Fruit fly (Drosophila melanogaster) whole organism, embryonic: Measurements from ENCODE around the gene CG10140.

Source experiments
- Atf3 ChIP-seq: fragments of 200-800 bp; sonication (Bioruptor generic); optimal IDR thresholded peaks from 3 replicates; lab custom pipeline; 2016; ENCODE audit warnings: missing biosample characterization, missing genetic modification characterization
- B-H2 ChIP-seq: fragments of 200-800 bp; sonication (Bioruptor generic); optimal IDR thresholded peaks from 2 replicates; lab custom pipeline; 2018; ENCODE audit warnings: missing biosample characterization, mild to moderate bottlenecking, missing genetic modification characterization
- Blimp-1 ChIP-seq: fragments of 200-800 bp; sonication (Bioruptor generic); optimal IDR thresholded peaks from 3 replicates; lab custom pipeline; 2018; ENCODE audit warnings: missing biosample characterization, missing genetic modification characterization, mild to moderate bottlenecking, moderate library complexity, missing genetic modification reagents
- Bteb2 ChIP-seq: fragments of 200-800 bp; sonication (Bioruptor generic); optimal IDR thresholded peaks from 2 replicates; lab custom pipeline; 2016; ENCODE audit warnings: missing biosample characterization, missing genetic modification characterization
- CG10267 ChIP-seq: fragments of 200-800 bp; sonication (Bioruptor generic); optimal IDR thresholded peaks from 2 replicates; lab custom pipeline; 2018; ENCODE audit warnings: missing biosample characterization, mild to moderate bottlenecking, missing genetic modification characterization, moderate library complexity
- CG11085 ChIP-seq: fragments of 200-800 bp; sonication (Bioruptor generic); IDR thresholded peaks from 2 replicates; pipeline ENCODE4 v1.3.6; 2022; ENCODE audit warnings: missing biosample characterization, missing genetic modification characterization
- CG11560 ChIP-seq: fragments of 200-800 bp; sonication (Bioruptor generic); IDR thresholded peaks from 3 replicates; pipeline ENCODE4 v1.3.6; 2022; ENCODE audit warnings: missing biosample characterization, missing genetic modification characterization
- CG12659 ChIP-seq: fragments of 200-800 bp; sonication (Bioruptor generic); optimal IDR thresholded peaks from 3 replicates; lab custom pipeline; 2017; ENCODE audit warnings: mild to moderate bottlenecking, missing biosample characterization, missing genetic modification reagents, missing genetic modification characterization
- CG13296 ChIP-seq: fragments of 200-800 bp; sonication (Bioruptor generic); optimal IDR thresholded peaks from 3 replicates; lab custom pipeline; 2018; ENCODE audit warnings: missing biosample characterization, mild to moderate bottlenecking, missing genetic modification characterization
- CG13894 ChIP-seq: fragments of 200-800 bp; sonication (Bioruptor generic); optimal IDR thresholded peaks from 3 replicates; lab custom pipeline; 2018; ENCODE audit warnings: missing biosample characterization, mild to moderate bottlenecking, missing genetic modification characterization, moderate library complexity
- CG14965 ChIP-seq: fragments of 200-800 bp; sonication (Bioruptor generic); optimal IDR thresholded peaks from 2 replicates; lab custom pipeline; 2016; ENCODE audit warnings: missing biosample characterization, missing genetic modification characterization, borderline replicate concordance
- CG16815 ChIP-seq: fragments of 200-800 bp; sonication (Bioruptor generic); optimal IDR thresholded peaks from 3 replicates; lab custom pipeline; 2017; ENCODE audit warnings: missing biosample characterization, mild to moderate bottlenecking, missing genetic modification characterization
- CG1792 ChIP-seq: fragments of 200-800 bp; sonication (Bioruptor generic); optimal IDR thresholded peaks from 2 replicates; lab custom pipeline; 2016; ENCODE audit warnings: missing biosample characterization, missing genetic modification characterization
- CG2678 ChIP-seq: fragments of 200-800 bp; sonication (Bioruptor generic); optimal IDR thresholded peaks from 3 replicates; lab custom pipeline; 2019; ENCODE audit warnings: missing biosample characterization, mild to moderate bottlenecking, missing genetic modification characterization, moderate library complexity
- CG2889 ChIP-seq: fragments of 200-800 bp; sonication (Bioruptor generic); IDR thresholded peaks from 3 replicates; pipeline ENCODE4 v1.3.6; 2022; ENCODE audit warnings: missing biosample characterization, missing genetic modification characterization
- CG30431 ChIP-seq: fragments of 200-800 bp; sonication (Bioruptor generic); optimal IDR thresholded peaks from 2 replicates; lab custom pipeline; 2017; ENCODE audit warnings: missing biosample characterization, missing genetic modification characterization
- CG31224 ChIP-seq: fragments of 200-800 bp; sonication (Bioruptor generic); IDR thresholded peaks from 2 replicates; pipeline ENCODE4 v1.3.6; 2022; ENCODE audit warnings: missing biosample characterization, missing genetic modification characterization
- CG31388 ChIP-seq: fragments of 200-800 bp; sonication (Bioruptor generic); optimal IDR thresholded peaks from 2 replicates; lab custom pipeline; 2016; ENCODE audit warnings: missing biosample characterization, missing genetic modification characterization
- CG3407 ChIP-seq: fragments of 200-800 bp; sonication (Bioruptor generic); optimal IDR thresholded peaks from 2 replicates; lab custom pipeline; 2018; ENCODE audit warnings: missing biosample characterization, mild to moderate bottlenecking, missing genetic modification characterization
- CG34376 ChIP-seq: fragments of 200-800 bp; sonication (Bioruptor generic); optimal IDR thresholded peaks from 2 replicates; lab custom pipeline; 2018; ENCODE audit warnings: missing biosample characterization, mild to moderate bottlenecking, missing genetic modification characterization
- CG3847 ChIP-seq: fragments of 200-800 bp; sonication (Bioruptor generic); IDR thresholded peaks from 2 replicates; pipeline ENCODE4 v1.3.6; 2022; ENCODE audit warnings: missing biosample characterization, missing genetic modification characterization
- CG4328 ChIP-seq: fragments of 200-800 bp; sonication (Bioruptor generic); optimal IDR thresholded peaks from 3 replicates; lab custom pipeline; 2017; ENCODE audit warnings: missing biosample characterization, missing genetic modification reagents, missing genetic modification characterization
- CG4707 ChIP-seq: fragments of 200-800 bp; sonication (Bioruptor generic); optimal IDR thresholded peaks from 2 replicates; lab custom pipeline; 2018; ENCODE audit warnings: missing biosample characterization, mild to moderate bottlenecking, missing genetic modification characterization, moderate library complexity
- CG4730 ChIP-seq: fragments of 200-800 bp; sonication (Bioruptor generic); IDR thresholded peaks from 2 replicates; pipeline ENCODE4 v1.3.6; 2022; ENCODE audit warnings: missing biosample characterization, missing genetic modification characterization
- CG6272 ChIP-seq: fragments of 200-800 bp; sonication (Bioruptor generic); IDR thresholded peaks from 2 replicates; pipeline ENCODE4 v1.3.6; 2022; ENCODE audit warnings: missing biosample characterization, missing genetic modification characterization
- CG6791 ChIP-seq: fragments of 200-800 bp; sonication (Bioruptor generic); IDR thresholded peaks from 3 replicates; pipeline ENCODE4 v1.3.6; 2022; ENCODE audit warnings: missing biosample characterization, missing genetic modification characterization; ENCODE audit not compliant: partially characterized antibody
- CG7786 ChIP-seq: fragments of 200-800 bp; sonication (Bioruptor generic); optimal IDR thresholded peaks from 2 replicates; lab custom pipeline; 2016; ENCODE audit warnings: missing biosample characterization, missing genetic modification characterization
- CG7928 ChIP-seq: fragments of 200-800 bp; sonication (Bioruptor generic); optimal IDR thresholded peaks from 2 replicates; lab custom pipeline; 2017; ENCODE audit warnings: missing biosample characterization, mild to moderate bottlenecking, missing genetic modification characterization
- CG8281 ChIP-seq: fragments of 200-800 bp; sonication (Bioruptor generic); optimal IDR thresholded peaks from 2 replicates; lab custom pipeline; 2018; ENCODE audit warnings: missing biosample characterization, mild to moderate bottlenecking, missing genetic modification characterization, moderate library complexity
- CG9817 ChIP-seq: fragments of 200-800 bp; sonication (Bioruptor generic); optimal IDR thresholded peaks from 2 replicates; lab custom pipeline; 2018; ENCODE audit warnings: missing biosample characterization, mild to moderate bottlenecking, missing genetic modification characterization, moderate library complexity
- Dad ChIP-seq: fragments of 200-800 bp; sonication (Bioruptor generic); optimal IDR thresholded peaks from 3 replicates; lab custom pipeline; 2016; ENCODE audit warnings: missing biosample characterization, missing genetic modification characterization
- Dll ChIP-seq: fragments of 200-800 bp; sonication (Bioruptor generic); IDR thresholded peaks from 4 replicates; pipeline ENCODE4 v1.3.6; 2022; ENCODE audit warnings: missing biosample characterization, missing genetic modification characterization; ENCODE audit not compliant: partially characterized antibody
- Doc3 ChIP-seq: fragments of 200-800 bp; sonication (Bioruptor generic); IDR thresholded peaks from 3 replicates; pipeline ENCODE4 v1.3.6; 2022; ENCODE audit warnings: missing biosample characterization, missing genetic modification characterization; ENCODE audit not compliant: partially characterized antibody
- E2f1 ChIP-seq: fragments of 200-800 bp; sonication (Bioruptor generic); IDR thresholded peaks from 2 replicates; pipeline ENCODE4 v1.3.6; 2022; ENCODE audit warnings: missing biosample characterization, missing genetic modification characterization
- GATAe ChIP-seq: fragments of 200-800 bp; sonication (Bioruptor generic); conservative IDR thresholded peaks from 2 replicates; pipeline ENCODE4 v1.3.6; 2022; ENCODE audit warnings: missing biosample characterization, missing genetic modification characterization
- Meics ChIP-seq: fragments of 200-800 bp; sonication (Bioruptor generic); optimal IDR thresholded peaks from 2 replicates; lab custom pipeline; 2017; ENCODE audit warnings: missing biosample characterization, mild to moderate bottlenecking, missing genetic modification characterization
- Neu2 ChIP-seq: fragments of 200-800 bp; sonication (Bioruptor generic); optimal IDR thresholded peaks from 3 replicates; lab custom pipeline; 2016; ENCODE audit warnings: missing biosample characterization, missing genetic modification characterization, borderline replicate concordance
- Oaz ChIP-seq: fragments of 200-800 bp; sonication (Bioruptor generic); IDR thresholded peaks from 2 replicates; pipeline ENCODE4 v1.3.6; 2022; ENCODE audit warnings: missing biosample characterization, missing genetic modification characterization
- Sox102F ChIP-seq: fragments of 200-800 bp; sonication (Bioruptor generic); optimal IDR thresholded peaks from 2 replicates; lab custom pipeline; 2018; ENCODE audit warnings: missing biosample characterization, mild to moderate bottlenecking, missing genetic modification characterization, moderate library complexity
- YL-1 ChIP-seq: fragments of 200-800 bp; sonication (Bioruptor generic); optimal IDR thresholded peaks from 3 replicates; lab custom pipeline; 2017; ENCODE audit warnings: missing biosample characterization, mild to moderate bottlenecking, missing genetic modification characterization
- bowl ChIP-seq: fragments of 200-800 bp; sonication (Bioruptor generic); IDR thresholded peaks from 2 replicates; pipeline ENCODE4 v1.3.6; 2022; ENCODE audit warnings: missing biosample characterization, missing genetic modification characterization
- btn ChIP-seq: fragments of 200-800 bp; sonication (Bioruptor generic); optimal IDR thresholded peaks from 2 replicates; lab custom pipeline; 2016; ENCODE audit warnings: missing biosample characterization, missing genetic modification characterization
- crp ChIP-seq, 2 experiments: fragments of 200-800 bp; sonication (Bioruptor generic); optimal IDR thresholded peaks; 2 replicates in 1 of 2; 3 replicates in 1 of 2; lab custom pipeline; 2017; ENCODE audit warnings: missing biosample characterization in 2 of 2, missing genetic modification characterization in 2 of 2, mild to moderate bottlenecking in 1 of 2, moderate library complexity in 1 of 2
- da ChIP-seq: fragments of 200-800 bp; sonication (Bioruptor generic); optimal IDR thresholded peaks from 2 replicates; lab custom pipeline; 2016; ENCODE audit warnings: missing biosample characterization, missing genetic modification characterization
- fd96Cb ChIP-seq: fragments of 200-800 bp; sonication (Bioruptor generic); optimal IDR thresholded peaks from 2 replicates; lab custom pipeline; 2018; ENCODE audit warnings: missing biosample characterization, mild to moderate bottlenecking, missing genetic modification characterization, moderate library complexity
- fru ChIP-seq: fragments of >200 bp; optimal IDR thresholded peaks from 2 replicates; lab custom pipeline; 2017
- lola ChIP-seq, 3 experiments: fragments of >200 bp in 2 of 3; fragments of 200-800 bp in 1 of 3; sonication (Bioruptor generic) in 1 of 3; optimal IDR thresholded peaks; 2 replicates each; lab custom pipeline; 2017 to 2019; ENCODE audit warnings: missing biosample characterization in 3 of 3, missing genetic modification characterization in 3 of 3, mild to moderate bottlenecking in 1 of 3, moderate library complexity in 1 of 3
- run ChIP-seq: fragments of 200-800 bp; sonication (Bioruptor generic); optimal IDR thresholded peaks from 3 replicates; lab custom pipeline; 2018; ENCODE audit warnings: missing biosample characterization, mild to moderate bottlenecking, missing genetic modification characterization
- sim ChIP-seq: fragments of 200-800 bp; sonication (Bioruptor generic); IDR thresholded peaks from 2 replicates; pipeline ENCODE4 v1.3.6; 2022; ENCODE audit warnings: missing biosample characterization, missing genetic modification characterization

The CG10140 gene

DNA sequence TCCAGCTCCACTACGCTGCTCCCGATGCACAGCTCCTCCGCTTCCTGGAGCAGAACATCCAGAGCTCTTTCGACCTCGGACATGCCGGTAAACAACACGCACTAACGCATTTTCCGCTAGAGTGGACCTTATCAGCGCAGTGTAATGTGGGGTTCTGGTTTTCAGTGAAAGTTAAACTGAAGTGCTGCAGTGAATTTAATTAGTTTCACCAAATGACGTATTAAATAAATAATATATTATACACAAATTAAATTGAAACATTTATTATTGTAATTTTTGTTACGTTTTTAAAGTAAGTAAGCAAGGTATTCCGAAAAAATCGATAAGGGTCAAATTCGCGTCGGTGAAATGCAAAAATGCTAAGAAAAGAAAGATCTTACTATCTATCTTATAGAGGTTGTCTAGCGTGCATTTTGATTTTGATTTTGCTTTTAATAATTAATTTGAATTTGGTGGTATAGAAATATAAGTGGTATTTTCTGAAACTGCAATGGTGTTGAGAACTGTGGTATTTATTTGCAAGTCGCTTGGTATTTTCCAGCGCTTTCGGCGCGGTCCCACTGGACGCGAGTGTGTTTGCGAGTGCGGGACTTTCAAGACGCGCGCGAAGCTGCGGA lies 10.0 kb upstream of the CG10140 start, which contains the start of the genes JMJD7 and CG10738:
JMJD7 (minus strand) TSS at position 107 of the 617 bp plus-strand sequence.
CG10738 (plus strand) TSS at position 594 of the 617 bp plus-strand sequence.
- peak; percentile 15; the same call in 1 of the 2 replicates for TF ChIP-seq bowl
- TF ChIP-seq sim (GFP tag; lab: Robert Waterston, UW), result no peak
- peak; percentile 33 for TF ChIP-seq CG34376 (GFP tag; lab: Kevin White, UChicago)
- TF ChIP-seq Meics (GFP tag; lab: Kevin White, UChicago), result peak; percentile 72
- TF ChIP-seq CG10267 (tag; lab: Kevin White, UChicago), result peak; percentile 72
- peak; percentile 47 for TF ChIP-seq CG2678 (tag; lab: Kevin White, UChicago)
- peak; percentile 70 for TF ChIP-seq fd96Cb (tag; lab: Kevin White, UChicago)
- TF ChIP-seq da, result no peak
- peak; percentile 66 for TF ChIP-seq Oaz (GFP tag; lab: Robert Waterston, UW)
- TF ChIP-seq CG16815 (GFP tag; lab: Kevin White, UChicago), result no peak
- TF ChIP-seq CG31388, result peak; percentile 36
- peak; percentile 42; the same call in 1 of the 3 replicates for TF ChIP-seq CG2889 (GFP tag; lab: Robert Waterston, UW)
- peak; percentile 44; the same call in 1 of the 2 replicates for TF ChIP-seq CG31224 (GFP tag; lab: Robert Waterston, UW)
- TF ChIP-seq B-H2 (GFP tag; lab: Kevin White, UChicago), result no peak
- TF ChIP-seq CG6272, result peak; percentile 69; the same call in 1 of the 2 replicates
- no peak for TF ChIP-seq Dll (GFP tag; lab: Robert Waterston, UW)
- no peak for TF ChIP-seq CG3407 (GFP tag; lab: Kevin White, UChicago)
- TF ChIP-seq CG3847 (GFP tag; lab: Robert Waterston, UW), result peak; percentile 55
- no peak for TF ChIP-seq CG30431 (GFP tag; lab: Kevin White, UChicago)
- TF ChIP-seq CG7928 (GFP tag; lab: Kevin White, UChicago), result peak; percentile 43
- TF ChIP-seq run (tag; lab: Kevin White, UChicago), result no peak
- TF ChIP-seq Doc3, result no peak
- no peak for TF ChIP-seq CG4707 (GFP tag; lab: Kevin White, UChicago)
- TF ChIP-seq CG13894 (tag; lab: Kevin White, UChicago), result no peak
- no peak for TF ChIP-seq lola (GFP tag; optimal IDR thresholded peaks at IDR 0.05; lab: Kevin White, UChicago)
- no peak for TF ChIP-seq CG1792 (GFP tag; lab: Kevin White, UChicago)
- TF ChIP-seq Neu2 (GFP tag; lab: Kevin White, UChicago), result no peak
- no peak for TF ChIP-seq fru
- peak; percentile 8 for TF ChIP-seq Sox102F
- TF ChIP-seq GATAe (GFP tag; lab: Robert Waterston, UW), result 0 out of 2 replicates have a peak, but pooled peaks have one; percentile 12
- peak; percentile 61 for TF ChIP-seq E2f1
- no peak for TF ChIP-seq CG14965
- TF ChIP-seq CG7786 (GFP tag; lab: Kevin White, UChicago), result no peak
- no peak for TF ChIP-seq crp (GFP tag; optimal IDR thresholded peaks at IDR 0.05; lab: Kevin White, UChicago)
- TF ChIP-seq Blimp-1 (GFP tag; lab: Kevin White, UChicago), result peak; percentile 80
- no peak for TF ChIP-seq CG8281 (tag; lab: Kevin White, UChicago)
- TF ChIP-seq Bteb2, result no peak
- no peak for TF ChIP-seq CG11560 (tag; lab: Robert Waterston, UW)
- TF ChIP-seq btn (GFP tag; lab: Kevin White, UChicago), result no peak
- TF ChIP-seq YL-1 (GFP tag; lab: Kevin White, UChicago), result no peak
- peak; percentile 35 for TF ChIP-seq CG9817 (tag; lab: Kevin White, UChicago)
- TF ChIP-seq CG4328 (GFP tag; lab: Kevin White, UChicago), result peak; percentile 56
- no peak for TF ChIP-seq Dad (GFP tag; lab: Kevin White, UChicago)
- peak; percentile 52; the same call in 1 of the 2 replicates for TF ChIP-seq CG4730 (GFP tag; lab: Robert Waterston, UW)
- no peak for TF ChIP-seq CG6791
- no peak for TF ChIP-seq Atf3 (GFP tag; lab: Kevin White, UChicago)
- peak; percentile 63 for TF ChIP-seq CG11085 (GFP tag; lab: Robert Waterston, UW)
- TF ChIP-seq CG12659 (GFP tag; lab: Kevin White, UChicago), result peak; percentile 18
- TF ChIP-seq CG13296, result peak; percentile 53
